Worm (Caenorhabditis elegans): ENCODE data around the gene rpl-22.

rpl-22 gene

DNA sequence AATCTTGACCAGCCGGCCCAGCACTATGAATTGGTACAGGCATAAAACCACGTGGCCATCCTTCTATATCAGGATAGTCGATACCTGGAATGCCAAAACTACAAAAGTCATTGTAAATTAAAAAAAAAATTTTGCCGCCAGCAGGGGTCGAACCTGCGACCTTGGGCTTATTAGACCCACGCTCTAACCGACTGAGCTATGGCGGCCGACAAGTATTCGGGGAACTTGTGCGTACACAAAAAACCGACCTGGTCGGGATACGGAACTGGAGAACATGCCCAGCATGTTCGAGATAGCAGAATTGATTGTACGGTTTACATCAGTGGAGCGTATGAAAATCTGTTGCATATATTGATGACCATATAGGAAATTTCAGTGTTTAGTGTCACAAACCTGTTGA is 1.9 kb downstream of the rpl-22 start (continued):
- TF ChIP-seq dmd-6 (GFP tag; IDR thresholded peaks at IDR 0.05) = peak; percentile 73
- TF ChIP-seq ZK337.2 (GFP tag; IDR thresholded peaks at IDR 0.05) = peak; percentile 58; the same call in 1 of the 2 replicates
- TF ChIP-seq D1046.2 (GFP tag; IDR thresholded peaks at IDR 0.05) = peak; percentile 91
- TF ChIP-seq nhr-42 (GFP tag; IDR thresholded peaks at IDR 0.05) = peak; percentile 72; the same call in 1 of the 2 replicates
- peak; percentile 61 for TF ChIP-seq vab-7 (GFP tag; IDR thresholded peaks at IDR 0.05)
- TF ChIP-seq fkh-10 (GFP tag; optimal IDR thresholded peaks at IDR 0.05) = no peak
- TF ChIP-seq ceh-44 (GFP tag; IDR thresholded peaks at IDR 0.05) = peak; percentile 54; the same call in 1 of the 2 replicates
- no peak for TF ChIP-seq zfp-2 (tag; optimal IDR thresholded peaks at IDR 0.05)
- no peak; the same call in none of the 2 replicates for TF ChIP-seq T26A8.4 (GFP tag; IDR thresholded peaks at IDR 0.05)
- TF ChIP-seq jun-1 (tag; optimal IDR thresholded peaks at IDR 0.05) = no peak
- TF ChIP-seq nhr-10 (tag; optimal IDR thresholded peaks at IDR 0.05) = no peak
- TF ChIP-seq ama-1 (optimal IDR thresholded peaks at IDR 0.05) = no peak
- peak; percentile 51; the same call in 1 of the 2 replicates for TF ChIP-seq mdt-29 (GFP tag; IDR thresholded peaks at IDR 0.05)
- TF ChIP-seq madf-9 (GFP tag; conservative IDR thresholded peaks at IDR 0.05) = peak; percentile 39; the same call in 1 of the 2 replicates
- TF ChIP-seq nhr-111 (GFP tag; optimal IDR thresholded peaks at IDR 0.05) = peak; percentile 52
- TF ChIP-seq T20F7.1 (GFP tag; optimal IDR thresholded peaks at IDR 0.05) = peak; percentile 48
- no peak for TF ChIP-seq lin-15B (tag; optimal IDR thresholded peaks at IDR 0.05)
- peak; percentile 45 for TF ChIP-seq unc-130 (GFP tag; optimal IDR thresholded peaks at IDR 0.05)
- 0 out of 4 replicates have a peak, but pooled peaks of 1 of the 2 experiments have one; percentile 34 for TF ChIP-seq madf-5 (GFP tag; IDR thresholded peaks at IDR 0.05)
- peak; percentile 43 for TF ChIP-seq mxl-3 (GFP tag; optimal IDR thresholded peaks at IDR 0.05)
- TF ChIP-seq nhr-76 (tag; optimal IDR thresholded peaks at IDR 0.05) = no peak
- peak; percentile 65 for TF ChIP-seq dve-1 (tag; optimal IDR thresholded peaks at IDR 0.05; ENCODE audit: insufficient read depth)
- peak; percentile 27 for TF ChIP-seq aha-1 (tag)
- 0 out of 2 replicates have a peak, but pooled peaks have one; percentile 21 for TF ChIP-seq zip-11 (GFP tag; IDR thresholded peaks at IDR 0.05)
- no peak for TF ChIP-seq egl-27 (tag; optimal IDR thresholded peaks at IDR 0.05)
- 0 out of 2 replicates have a peak, but pooled peaks have one; percentile 66 for TF ChIP-seq saeg-2 (GFP tag; IDR thresholded peaks at IDR 0.05)
- TF ChIP-seq zag-1 (tag; optimal IDR thresholded peaks at IDR 0.05) = no peak

DNA sequence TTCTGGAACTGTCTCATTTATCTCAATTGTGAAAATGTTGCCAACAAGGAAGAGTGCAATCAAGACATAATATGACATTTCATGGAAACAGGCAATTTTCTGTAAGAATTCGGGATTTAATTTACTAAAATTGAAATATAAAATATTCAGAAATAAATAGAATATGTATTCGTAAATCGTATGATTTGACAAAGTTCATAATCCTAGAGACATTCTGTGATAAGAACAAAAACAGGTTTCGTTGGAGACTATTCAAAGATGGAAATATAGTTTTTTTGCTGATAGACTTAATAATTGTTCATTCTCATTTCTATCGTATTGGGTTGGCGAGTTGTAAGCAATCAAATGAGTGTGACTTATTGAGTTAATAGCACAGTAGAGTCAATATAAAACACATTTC is 2.6 kb downstream of the rpl-22 start, which contains the start of gene C27A2.12:
Gene C27A2.12, minus strand, starts transcription at position 101 of the 400 bp plus-strand sequence.
- TF ChIP-seq ceh-62 (tag; optimal IDR thresholded peaks at IDR 0.05) = no peak
- TF ChIP-seq daf-19 (GFP tag; conservative IDR thresholded peaks at IDR 0.05) = no peak
- no peak for TF ChIP-seq egl-43 (GFP tag; IDR thresholded peaks at IDR 0.05)
- TF ChIP-seq Y105C5A.15 (GFP tag; IDR thresholded peaks at IDR 0.05) = no peak
- TF ChIP-seq lin-38 (GFP tag; IDR thresholded peaks at IDR 0.05) = no peak
- TF ChIP-seq mxl-3 (GFP tag; optimal IDR thresholded peaks at IDR 0.05) = no peak
- no peak for TF ChIP-seq pqm-1 (tag; optimal IDR thresholded peaks at IDR 0.05)
- TF ChIP-seq pha-4 (GFP tag; IDR thresholded peaks at IDR 0.05) = no peak
- TF ChIP-seq pha-4 (tag; optimal IDR thresholded peaks at IDR 0.05) = no peak
- no peak for TF ChIP-seq spr-3 (GFP tag; optimal IDR thresholded peaks at IDR 0.05)
- no peak for TF ChIP-seq nhr-25 (tag; optimal IDR thresholded peaks at IDR 0.05; ENCODE audit: borderline replicate concordance, insufficient read depth)
- no peak for TF ChIP-seq mep-1 (tag; optimal IDR thresholded peaks at IDR 0.05)
- no peak for TF ChIP-seq ztf-11 (tag; optimal IDR thresholded peaks at IDR 0.05)
- no peak for TF ChIP-seq hlh-30 (tag; optimal IDR thresholded peaks at IDR 0.05; ENCODE audit: insufficient read depth)

DNA sequence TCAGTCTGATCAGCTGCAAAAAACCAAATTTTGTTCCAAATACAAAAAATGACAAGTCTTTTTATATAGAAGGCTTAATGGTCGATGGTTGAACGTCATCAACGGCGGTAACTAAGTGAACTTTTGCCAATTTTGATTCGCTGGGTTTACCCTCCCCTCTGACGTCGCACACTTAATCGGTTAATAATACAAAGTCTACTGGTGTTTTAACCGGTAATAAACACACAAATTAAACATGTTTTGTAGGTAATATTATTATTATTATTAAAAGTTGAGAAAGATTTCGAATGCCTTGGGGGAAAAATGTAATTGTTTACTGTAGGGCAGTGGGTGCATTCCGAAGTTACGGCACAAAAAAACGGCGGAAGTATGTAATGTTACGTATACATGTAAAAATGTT is 5.3 kb downstream of the rpl-22 start, which contains the start of gene pho-12:
Gene pho-12, minus strand, starts transcription at position 101 of the 400 bp plus-strand sequence.
- TF ChIP-seq zip-11 (GFP tag; IDR thresholded peaks at IDR 0.05) (no peak), ceh-28 (tag; optimal IDR thresholded peaks at IDR 0.05) (no peak), lim-7 (GFP tag; IDR thresholded peaks at IDR 0.05) (no peak), ctbp-1 (GFP tag; IDR thresholded peaks at IDR 0.05) (no peak), T26A8.4 (GFP tag; IDR thresholded peaks at IDR 0.05) (no peak), lin-1 (GFP tag; IDR thresholded peaks at IDR 0.05) (no peak), lir-3 (tag; optimal IDR thresholded peaks at IDR 0.05) (no peak)
